Worm (Caenorhabditis elegans) whole organism, L2 larva: ENCODE data around the gene Y39G8C.2.

Experiments used
- alr-1 ChIP-seq: fragments of 150-350 bp; optimal IDR thresholded peaks from 2 replicates; lab custom pipeline; 2014; ENCODE audit warnings: missing biosample characterization, missing genetic modification characterization
- blmp-1 ChIP-seq: sonication (generic microtip); optimal IDR thresholded peaks from 2 replicates; lab custom pipeline; 2017; ENCODE audit warnings: missing genetic modification characterization, mild to moderate bottlenecking, missing compliant biosample characterization, antibody characterized with exemption, moderate library complexity; ENCODE audit not compliant: insufficient read depth
- egl-27 ChIP-seq: sonication (generic microtip); optimal IDR thresholded peaks from 3 replicates; lab custom pipeline; 2017; ENCODE audit warnings: missing biosample characterization, missing genetic modification reagents, missing genetic modification characterization
- lin-39 ChIP-seq: fragments of 150-350 bp; optimal IDR thresholded peaks from 2 replicates; lab custom pipeline; 2014; ENCODE audit warnings: missing biosample characterization, missing genetic modification reagents, missing genetic modification characterization
- lsy-2 ChIP-seq, 2 experiments: fragments of 150-350 bp in 1 of 2; sonication (generic microtip) in 1 of 2; optimal IDR thresholded peaks; 2 replicates each; lab custom pipeline; 2014 to 2017; ENCODE audit warnings: missing biosample characterization in 2 of 2, missing genetic modification characterization in 2 of 2
- nhr-77 ChIP-seq: fragments of 150-350 bp; optimal IDR thresholded peaks from 2 replicates; lab custom pipeline; 2014; ENCODE audit warnings: missing biosample characterization, missing genetic modification characterization
- snpc-4 ChIP-seq: fragments of 150-350 bp; optimal IDR thresholded peaks from 2 replicates; lab custom pipeline; 2014; ENCODE audit warnings: missing biosample characterization, missing genetic modification characterization
- unc-39 ChIP-seq: fragments of 150-350 bp; optimal IDR thresholded peaks from 2 replicates; lab custom pipeline; 2014; ENCODE audit warnings: missing biosample characterization, missing genetic modification characterization

- no peak for TF ChIP-seq alr-1 (tag; lab: Kevin White, UChicago)
- no peak for TF ChIP-seq blmp-1 (tag; lab: Kevin White, UChicago)
- no peak for TF ChIP-seq lsy-2 (tag; optimal IDR thresholded peaks at IDR 0.05; lab: Kevin White, UChicago)
- no peak for TF ChIP-seq snpc-4 (tag; lab: Kevin White, UChicago)
- no peak for TF ChIP-seq unc-39 (tag; lab: Kevin White, UChicago)
- no peak for TF ChIP-seq egl-27 (tag; lab: Kevin White, UChicago)
- TF ChIP-seq lin-39 (tag; lab: Kevin White, UChicago): no peak
- no peak for TF ChIP-seq nhr-77 (tag; lab: Kevin White, UChicago)
These were observed 930 bp upstream of the Y39G8C.2 start for ce11 chrII:14098348-14098747.
